Fruit fly (Drosophila melanogaster): ENCODE measurements around the gene RhoL.

RhoL gene

DNA sequence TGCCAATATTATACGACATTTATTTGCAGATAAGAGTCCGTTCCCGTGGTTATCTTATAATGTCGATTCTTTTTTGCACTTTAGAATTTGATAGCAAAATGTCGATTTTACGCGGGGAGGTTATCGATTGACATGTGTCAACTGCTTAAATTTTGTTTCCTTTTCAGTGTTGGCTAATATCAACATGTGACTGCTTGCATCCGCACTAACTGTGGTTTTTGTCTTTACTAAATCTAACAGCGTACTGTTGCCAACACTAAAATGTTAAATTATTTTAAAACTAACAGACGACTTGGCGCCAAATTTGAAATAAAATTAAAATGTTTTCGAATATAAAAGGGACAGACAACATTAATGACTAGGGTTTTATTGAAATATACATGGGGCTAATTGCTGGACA is 5.6 kb downstream of the RhoL start (continued):
- TF ChIP-seq nau (GFP tag; optimal IDR thresholded peaks at IDR 0.05) = no peak
- peak; percentile 46 for TF ChIP-seq Mes4 (GFP tag; optimal IDR thresholded peaks at IDR 0.05)
- peak; percentile 29 for TF ChIP-seq CG2875 (GFP tag; optimal IDR thresholded peaks at IDR 0.05)
- TF ChIP-seq D19A (tag; optimal IDR thresholded peaks at IDR 0.05) = no peak
- TF ChIP-seq CG17385 (GFP tag; optimal IDR thresholded peaks at IDR 0.05) = peak; percentile 46
- TF ChIP-seq Aef1 (GFP tag; IDR thresholded peaks at IDR 0.05) = no peak; the same call in 2 of the 3 replicates
- TF ChIP-seq CG17802 (tag; optimal IDR thresholded peaks at IDR 0.05) = peak; percentile 52
- TF ChIP-seq ind (GFP tag; optimal IDR thresholded peaks at IDR 0.05) = peak; percentile 75
- TF ChIP-seq CG15514 (GFP tag; optimal IDR thresholded peaks at IDR 0.05) = peak; percentile 91
- TF ChIP-seq MTF-1 (GFP tag; optimal IDR thresholded peaks at IDR 0.05; ENCODE audit: borderline replicate concordance) = no peak
- TF ChIP-seq dmrt11E (tag; optimal IDR thresholded peaks at IDR 0.05) = peak; percentile 46
- TF ChIP-seq CG31224 (GFP tag; IDR thresholded peaks at IDR 0.05) = no peak; the same call in 1 of the 2 replicates
- TF ChIP-seq eyg (GFP tag; optimal IDR thresholded peaks at IDR 0.05) = peak; percentile 80
- TF ChIP-seq CG11247 (GFP tag; IDR thresholded peaks at IDR 0.05) = peak; percentile 73
- TF ChIP-seq BtbVII (GFP tag; optimal IDR thresholded peaks at IDR 0.05) = peak; percentile 38
- TF ChIP-seq gcm (GFP tag; optimal IDR thresholded peaks at IDR 0.05) = peak; percentile 27
- TF ChIP-seq HmgZ (tag; optimal IDR thresholded peaks at IDR 0.05) = peak; percentile 94
- peak; percentile 81 for TF ChIP-seq fu2 (GFP tag; optimal IDR thresholded peaks at IDR 0.05)
- peak; percentile 94 for TF ChIP-seq Hmr (GFP tag; optimal IDR thresholded peaks at IDR 0.05)
- peak; percentile 75 for TF ChIP-seq Fer1 (GFP tag; optimal IDR thresholded peaks at IDR 0.05)
- peak; percentile 100 for TF ChIP-seq Ets65A (GFP tag)
- peak; percentile 90 for TF ChIP-seq CG16779 (GFP tag; IDR thresholded peaks at IDR 0.05)
- no peak for TF ChIP-seq gsb (GFP tag; IDR thresholded peaks at IDR 0.05)
- peak; percentile 90 for TF ChIP-seq CG1603 (tag; optimal IDR thresholded peaks at IDR 0.05)
- no peak for TF ChIP-seq kni (GFP tag; optimal IDR thresholded peaks at IDR 0.05)
- peak; percentile 19 for TF ChIP-seq wek (GFP tag; optimal IDR thresholded peaks at IDR 0.05)
- TF ChIP-seq ken (GFP tag; IDR thresholded peaks at IDR 0.05) = peak; percentile 85
- TF ChIP-seq danr (GFP tag; IDR thresholded peaks at IDR 0.05) = 0 out of 2 replicates have a peak, but pooled peaks have one; percentile 30
- no peak for TF ChIP-seq CG6683 (GFP tag; optimal IDR thresholded peaks at IDR 0.05)
- peak; percentile 55 for TF ChIP-seq Bdp1 (GFP tag; optimal IDR thresholded peaks at IDR 0.05)
- peak; percentile 81 to 89 for TF ChIP-seq dpn (GFP tag; optimal IDR thresholded peaks at IDR 0.05)
- TF ChIP-seq CG14050 (GFP tag; IDR thresholded peaks at IDR 0.05) = no peak
- TF ChIP-seq cato (GFP tag; optimal IDR thresholded peaks at IDR 0.05; ENCODE audit: borderline replicate concordance) = no peak
- TF ChIP-seq CG7556 (GFP tag; optimal IDR thresholded peaks at IDR 0.05) = peak; percentile 67
- TF ChIP-seq CG12942 (GFP tag; optimal IDR thresholded peaks at IDR 0.05) = peak; percentile 74
- TF ChIP-seq Oaz (GFP tag; IDR thresholded peaks at IDR 0.05) = no peak
- no peak for TF ChIP-seq CG7357 (GFP tag; IDR thresholded peaks at IDR 0.05)
- peak; percentile 62; the same call in 1 of the 2 replicates for TF ChIP-seq H2.0 (GFP tag; IDR thresholded peaks at IDR 0.05)
- TF ChIP-seq tx (GFP tag; optimal IDR thresholded peaks at IDR 0.05) = peak; percentile 78
- TF ChIP-seq hth (optimal IDR thresholded peaks at IDR 0.05) = no peak
- peak; percentile 95 for TF ChIP-seq gro (GFP tag; optimal IDR thresholded peaks at IDR 0.05)
- no peak for TF ChIP-seq toy (GFP tag; IDR thresholded peaks at IDR 0.05)
- TF ChIP-seq CG3163 (GFP tag; optimal IDR thresholded peaks at IDR 0.05) = peak; percentile 73
- TF ChIP-seq CG18476 (GFP tag; optimal IDR thresholded peaks at IDR 0.05) = no peak
- TF ChIP-seq Poxn (GFP tag; IDR thresholded peaks at IDR 0.05) = no peak
- TF ChIP-seq sens (GFP tag) = peak; percentile 93
- no peak for TF ChIP-seq sqz (GFP tag; optimal IDR thresholded peaks at IDR 0.05)
- peak; percentile 39 for TF ChIP-seq Atf-2 (GFP tag; optimal IDR thresholded peaks at IDR 0.05)
- peak; percentile 70 for TF ChIP-seq CG6272 (GFP tag; IDR thresholded peaks at IDR 0.05)
- TF ChIP-seq CG1647 (GFP tag; optimal IDR thresholded peaks at IDR 0.05) = peak; percentile 58
- TF ChIP-seq sug (tag; optimal IDR thresholded peaks at IDR 0.05) = peak; percentile 87
- no peak for TF ChIP-seq CG8924 (tag; optimal IDR thresholded peaks at IDR 0.05)
